Worm (Caenorhabditis elegans) whole organism, L2 larva: ENCODE data around the gene inx-6.

Experiments used
- nhr-129 ChIP-seq: fragments of 150-350 bp; optimal IDR thresholded peaks from 2 replicates; lab custom pipeline; 2014; ENCODE audit warnings: missing biosample characterization, missing genetic modification characterization
- nhr-23 ChIP-seq: fragments of 150-350 bp; optimal IDR thresholded peaks from 2 replicates; lab custom pipeline; 2014; ENCODE audit warnings: missing biosample characterization, missing genetic modification reagents, missing genetic modification characterization
- ztf-4 ChIP-seq: fragments of 150-350 bp; optimal IDR thresholded peaks from 2 replicates; lab custom pipeline; 2014; ENCODE audit warnings: missing biosample characterization, missing genetic modification characterization

ce11 chrIV:12728162-12728561, 18.2 kb upstream of the inx-6 start:
- no peak for TF ChIP-seq nhr-23 (tag; lab: Kevin White, UChicago)
- no peak for TF ChIP-seq nhr-129 (tag; lab: Kevin White, UChicago)
- TF ChIP-seq ztf-4 (tag; lab: Kevin White, UChicago) = no peak
